Worm (Caenorhabditis elegans) whole organism, L1 larva: ENCODE data around the gene F55A11.11.

ENCODE experiments used
- alr-1 ChIP-seq: fragments of 200-800 bp; sonication (Bioruptor generic); optimal IDR thresholded peaks from 2 replicates; lab custom pipeline; 2018; ENCODE audit warnings: borderline replicate concordance, mild to moderate bottlenecking, missing genetic modification characterization, missing compliant biosample characterization
- ama-1 ChIP-seq: fragments of 150-350 bp; optimal IDR thresholded peaks from 2 replicates; lab custom pipeline; 2014
- blmp-1 ChIP-seq: fragments of 150-350 bp; optimal IDR thresholded peaks from 2 replicates; lab custom pipeline; 2014; ENCODE audit warnings: missing biosample characterization, missing genetic modification characterization
- ceh-82 ChIP-seq, 3 experiments: fragments of 150-350 bp in 1 of 3; sonication (generic microtip) in 2 of 3; optimal IDR thresholded peaks; 2 replicates each; lab custom pipeline; 2014 to 2017; ENCODE audit warnings: missing biosample characterization in 3 of 3, missing genetic modification characterization in 3 of 3
- fkh-8 ChIP-seq: sonication (generic microtip); optimal IDR thresholded peaks from 2 replicates; lab custom pipeline; 2016; ENCODE audit warnings: mild to moderate bottlenecking, missing genetic modification characterization, missing compliant biosample characterization
- lir-3 ChIP-seq: sonication (generic microtip); optimal IDR thresholded peaks from 2 replicates; lab custom pipeline; 2016; ENCODE audit warnings: mild to moderate bottlenecking, missing genetic modification characterization, moderate library complexity, missing compliant biosample characterization; ENCODE audit not compliant: poor library complexity
- lsy-2 ChIP-seq, 2 experiments: fragments of 150-350 bp; optimal IDR thresholded peaks; 2 replicates each; lab custom pipeline; 2014; ENCODE audit warnings: missing biosample characterization in 2 of 2, missing genetic modification characterization in 2 of 2
- nhr-76 ChIP-seq: sonication (generic microtip); optimal IDR thresholded peaks from 2 replicates; lab custom pipeline; 2017; ENCODE audit warnings: missing biosample characterization, missing genetic modification characterization
- nhr-77 ChIP-seq: fragments of 150-350 bp; optimal IDR thresholded peaks from 2 replicates; lab custom pipeline; 2014; ENCODE audit warnings: missing biosample characterization, missing genetic modification characterization
- nhr-85 ChIP-seq: sonication (generic microtip); peaks from one replicate; lab custom pipeline; 2016; ENCODE audit warnings: missing genetic modification characterization, inconsistent platforms, missing compliant biosample characterization
- sptf-1 ChIP-seq: fragments of 150-350 bp; optimal IDR thresholded peaks from 2 replicates; lab custom pipeline; 2014; ENCODE audit warnings: missing biosample characterization, missing genetic modification characterization
- tbx-2 ChIP-seq: sonication (generic microtip); optimal IDR thresholded peaks from 2 replicates; lab custom pipeline; 2016; ENCODE audit warnings: missing genetic modification characterization, missing compliant biosample characterization
- unc-62 ChIP-seq: fragments of 150-350 bp; optimal IDR thresholded peaks from 2 replicates; lab custom pipeline; 2014; ENCODE audit warnings: missing biosample characterization, missing genetic modification reagents, missing genetic modification characterization
- ztf-4 ChIP-seq: fragments of 150-350 bp; optimal IDR thresholded peaks from 2 replicates; lab custom pipeline; 2014; ENCODE audit warnings: missing biosample characterization, missing genetic modification characterization

DNA sequence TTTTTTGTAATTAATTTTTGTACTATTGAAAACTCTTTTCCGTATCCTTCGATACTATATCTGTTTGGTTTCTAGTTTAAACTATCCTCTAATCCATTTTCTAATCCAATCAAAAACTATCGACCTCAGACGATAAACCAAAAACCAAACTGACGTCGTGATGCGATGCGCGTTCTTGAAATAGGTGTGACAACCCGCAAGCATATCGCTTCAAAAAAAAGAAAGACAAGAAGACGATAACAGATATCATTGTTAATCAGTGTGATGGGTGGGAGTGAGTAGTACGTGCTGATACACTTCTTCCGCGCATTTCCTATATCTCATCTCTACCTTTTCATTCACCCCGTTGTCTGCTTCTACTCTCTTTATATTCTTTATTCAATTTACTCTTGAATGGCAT lies 43.1 kb upstream of the F55A11.11 start, which contains the start of gene T04F3.1:
- TF ChIP-seq nhr-85 (tag; lab: Kevin White, UChicago) (no peak), ceh-82 (tag; optimal IDR thresholded peaks at IDR 0.05; lab: Kevin White, UChicago) (no peak), lir-3 (no peak), nhr-77 (tag; lab: Kevin White, UChicago) (no peak), alr-1 (tag; lab: Kevin White, UChicago) (no peak), sptf-1 (tag; lab: Kevin White, UChicago) (no peak), blmp-1 (peak; percentile 77), ama-1 (lab: Kevin White, UChicago) (no peak), unc-62 (GFP tag; lab: Kevin White, UChicago) (no peak), lsy-2 (tag; optimal IDR thresholded peaks at IDR 0.05; lab: Kevin White, UChicago) (no peak), ztf-4 (tag; lab: Kevin White, UChicago) (no peak), fkh-8 (tag; lab: Kevin White, UChicago) (no peak), tbx-2 (tag; lab: Kevin White, UChicago) (no peak), nhr-76 (no peak)
